Worm (Caenorhabditis elegans) whole organism, L4 larva: ENCODE results near the gene Y73B6BL.27.
A peak's percentile ranks its signal among the peaks of the same experiment; 100 is the strongest.

ENCODE experiments used
- F10B5.3 ChIP-seq: sonication (generic microtip); optimal IDR thresholded peaks from 2 replicates; lab custom pipeline; 2016; ENCODE audit warnings: mild to moderate bottlenecking, missing genetic modification characterization, missing compliant biosample characterization
- F26F4.8 ChIP-seq: fragments of 200-800 bp; sonication (Bioruptor generic); conservative IDR thresholded peaks from 2 replicates; pipeline ENCODE4 v1.3.6; 2022; ENCODE audit warnings: missing genetic modification characterization, missing compliant biosample characterization
- R02D3.7 ChIP-seq: fragments of 150-350 bp; sonication (generic microtip); optimal IDR thresholded peaks from 3 replicates; lab custom pipeline; 2014; ENCODE audit warnings: missing biosample characterization, missing genetic modification characterization
- Y48G9A.11 ChIP-seq: fragments of 200-800 bp; sonication (Bioruptor generic); IDR thresholded peaks from 2 replicates; pipeline ENCODE4 v1.3.6; 2022; ENCODE audit warnings: missing genetic modification reagents, missing genetic modification characterization, missing compliant biosample characterization
- Y5F2A.4 ChIP-seq: fragments of 200-800 bp; sonication (Bioruptor generic); optimal IDR thresholded peaks from 2 replicates; lab custom pipeline; 2018; ENCODE audit warnings: mild to moderate bottlenecking, missing genetic modification characterization, missing compliant biosample characterization
- ZK337.2 ChIP-seq: fragments of 200-800 bp; sonication (Bioruptor generic); IDR thresholded peaks from 2 replicates; pipeline ENCODE4 v1.3.6; 2022; ENCODE audit warnings: missing genetic modification reagents, missing genetic modification characterization, missing compliant biosample characterization
- ZK546.5 ChIP-seq, 2 experiments: sonication (generic microtip); optimal IDR thresholded peaks; 2 replicates each; lab custom pipeline; 2017; ENCODE audit warnings: missing biosample characterization in 2 of 2, missing genetic modification characterization in 2 of 2
- aha-1 ChIP-seq: fragments of 150-350 bp; peaks from one replicate; lab custom pipeline; 2014; ENCODE audit warnings: missing biosample characterization, missing genetic modification characterization
- aly-2 ChIP-seq: sonication (generic microtip); optimal IDR thresholded peaks from 2 replicates; lab custom pipeline; 2018; ENCODE audit warnings: missing biosample characterization, missing genetic modification characterization
- ceh-28 ChIP-seq: fragments of 150-350 bp; optimal IDR thresholded peaks from 2 replicates; lab custom pipeline; 2014; ENCODE audit warnings: missing biosample characterization, missing genetic modification reagents, missing genetic modification characterization
- ceh-62 ChIP-seq: sonication (generic microtip); optimal IDR thresholded peaks from 2 replicates; lab custom pipeline; 2017; ENCODE audit warnings: missing biosample characterization, missing genetic modification characterization
- ceh-82 ChIP-seq: sonication (generic microtip); optimal IDR thresholded peaks from 2 replicates; lab custom pipeline; 2017; ENCODE audit warnings: missing biosample characterization, missing genetic modification characterization
- ctbp-1 ChIP-seq: fragments of 200-800 bp; sonication (Bioruptor generic); IDR thresholded peaks from 2 replicates; pipeline ENCODE4 v1.3.6; 2022; ENCODE audit warnings: missing genetic modification reagents, missing genetic modification characterization, missing compliant biosample characterization
- daf-16 ChIP-seq, 3 experiments: sonication (generic microtip); optimal IDR thresholded peaks; 2 replicates each; lab custom pipeline; 2016 to 2017; ENCODE audit warnings: missing genetic modification characterization in 3 of 3, missing genetic modification reagents in 3 of 3, mild to moderate bottlenecking in 2 of 3, missing compliant biosample characterization in 2 of 3, missing biosample characterization in 1 of 3, moderate library complexity in 1 of 3
- dmd-6 ChIP-seq: fragments of 200-800 bp; sonication (Bioruptor generic); IDR thresholded peaks from 2 replicates; pipeline ENCODE4 v1.3.6; 2022; ENCODE audit warnings: missing genetic modification reagents, missing genetic modification characterization, missing compliant biosample characterization
- dmd-9 ChIP-seq: fragments of 200-800 bp; sonication (Bioruptor generic); IDR thresholded peaks from 2 replicates; pipeline ENCODE4 v1.3.6; 2022; ENCODE audit warnings: missing genetic modification reagents, missing genetic modification characterization, missing compliant biosample characterization
- duxl-1 ChIP-seq: sonication (generic microtip); optimal IDR thresholded peaks from 2 replicates; lab custom pipeline; 2016; ENCODE audit warnings: mild to moderate bottlenecking, missing genetic modification characterization, moderate library complexity, missing compliant biosample characterization; ENCODE audit not compliant: poor library complexity
- dve-1 ChIP-seq: sonication (generic microtip); optimal IDR thresholded peaks from 2 replicates; lab custom pipeline; 2017; ENCODE audit warnings: antibody characterized with exemption, mild to moderate bottlenecking, missing genetic modification characterization, missing compliant biosample characterization; ENCODE audit not compliant: insufficient read depth
- egl-27 ChIP-seq: sonication (generic microtip); optimal IDR thresholded peaks from 3 replicates; lab custom pipeline; 2017; ENCODE audit warnings: missing biosample characterization, missing genetic modification reagents, missing genetic modification characterization
- egl-43 ChIP-seq: fragments of 200-800 bp; sonication (Bioruptor generic); IDR thresholded peaks from 2 replicates; pipeline ENCODE4 v1.3.6; 2022; ENCODE audit warnings: missing genetic modification reagents, missing genetic modification characterization, missing compliant biosample characterization
- fos-1 ChIP-seq: fragments of 150-350 bp; optimal IDR thresholded peaks from 2 replicates; lab custom pipeline; 2014; ENCODE audit warnings: missing biosample characterization, missing genetic modification characterization
- hlh-30 ChIP-seq: sonication (generic microtip); optimal IDR thresholded peaks from 2 replicates; lab custom pipeline; 2017; ENCODE audit warnings: antibody characterized with exemption, mild to moderate bottlenecking, missing genetic modification characterization, missing compliant biosample characterization; ENCODE audit not compliant: insufficient read depth
- hmg-1.1 ChIP-seq: fragments of 200-800 bp; sonication (Bioruptor generic); IDR thresholded peaks from 2 replicates; pipeline ENCODE4 v1.3.6; 2022; ENCODE audit warnings: missing genetic modification reagents, missing genetic modification characterization, missing compliant biosample characterization
- jun-1 ChIP-seq: fragments of 150-350 bp; optimal IDR thresholded peaks from 2 replicates; lab custom pipeline; 2014; ENCODE audit warnings: missing biosample characterization, missing genetic modification reagents, missing genetic modification characterization
- lim-7 ChIP-seq: fragments of 200-800 bp; sonication (Bioruptor generic); IDR thresholded peaks from 2 replicates; pipeline ENCODE4 v1.3.6; 2022; ENCODE audit warnings: missing genetic modification characterization, missing compliant biosample characterization
- lin-15B ChIP-seq: fragments of 150-350 bp; sonication (generic microtip); optimal IDR thresholded peaks from 3 replicates; lab custom pipeline; 2014; ENCODE audit warnings: missing biosample characterization, missing genetic modification characterization
- lin-29 ChIP-seq: fragments of 200-800 bp; sonication (Bioruptor generic); IDR thresholded peaks from 2 replicates; pipeline ENCODE4 v1.3.6; 2022; ENCODE audit warnings: missing genetic modification reagents, missing genetic modification characterization, missing compliant biosample characterization
- lsy-2 ChIP-seq, 2 experiments: fragments of 150-350 bp in 1 of 2; sonication (generic microtip) in 1 of 2; optimal IDR thresholded peaks; 2 replicates each; lab custom pipeline; 2014 to 2017; ENCODE audit warnings: missing biosample characterization in 2 of 2, missing genetic modification characterization in 2 of 2
- mdl-1 ChIP-seq, 2 experiments: fragments of 150-350 bp in 1 of 2; sonication (generic microtip) in 1 of 2; optimal IDR thresholded peaks; 2 replicates each; lab custom pipeline; 2014 to 2017; ENCODE audit warnings: missing biosample characterization in 2 of 2, missing genetic modification characterization in 2 of 2
- mep-1 ChIP-seq: fragments of 150-350 bp; sonication (generic microtip); optimal IDR thresholded peaks from 3 replicates; lab custom pipeline; 2014; ENCODE audit warnings: missing biosample characterization, missing genetic modification characterization
- nhr-237 ChIP-seq: sonication (generic microtip); optimal IDR thresholded peaks from 2 replicates; lab custom pipeline; 2017; ENCODE audit warnings: missing biosample characterization, missing genetic modification characterization
- nhr-48 ChIP-seq: sonication (generic microtip); optimal IDR thresholded peaks from 2 replicates; lab custom pipeline; 2016; ENCODE audit warnings: mild to moderate bottlenecking, missing genetic modification characterization, missing compliant biosample characterization
- nhr-76 ChIP-seq: fragments of 150-350 bp; optimal IDR thresholded peaks from 2 replicates; lab custom pipeline; 2014; ENCODE audit warnings: missing biosample characterization, missing genetic modification characterization
- php-3 ChIP-seq: fragments of 200-800 bp; sonication (Bioruptor generic); IDR thresholded peaks from 2 replicates; pipeline ENCODE4 v1.3.6; 2022; ENCODE audit warnings: missing genetic modification reagents, missing genetic modification characterization, missing compliant biosample characterization
- pqm-1 ChIP-seq: sonication (generic microtip); optimal IDR thresholded peaks from 2 replicates; lab custom pipeline; 2017; ENCODE audit warnings: missing biosample characterization, missing genetic modification characterization
- rbr-2 ChIP-seq: sonication (generic microtip); optimal IDR thresholded peaks from 2 replicates; lab custom pipeline; 2016; ENCODE audit warnings: missing genotype, missing genetic modification characterization, missing compliant biosample characterization
- skn-1 ChIP-seq: fragments of 150-350 bp; optimal IDR thresholded peaks from 2 replicates; lab custom pipeline; 2014; ENCODE audit warnings: missing biosample characterization, missing genetic modification characterization
- snpc-1.2 ChIP-seq: fragments of 200-800 bp; sonication (Bioruptor generic); IDR thresholded peaks from 2 replicates; pipeline ENCODE4 v1.3.6; 2022; ENCODE audit warnings: missing genetic modification reagents, missing genetic modification characterization, missing compliant biosample characterization
- spr-1 ChIP-seq: sonication (generic microtip); optimal IDR thresholded peaks from 2 replicates; lab custom pipeline; 2016; ENCODE audit warnings: mild to moderate bottlenecking, missing genetic modification characterization, missing compliant biosample characterization
- tag-97 ChIP-seq: fragments of 200-800 bp; sonication (Bioruptor generic); IDR thresholded peaks from 2 replicates; pipeline ENCODE4 v1.3.6; 2022; ENCODE audit warnings: missing genetic modification characterization, missing compliant biosample characterization
- tra-1 ChIP-seq: fragments of 200-800 bp; sonication (Bioruptor generic); IDR thresholded peaks from 2 replicates; pipeline ENCODE4 v1.3.6; 2022; ENCODE audit warnings: missing genetic modification reagents, missing genetic modification characterization, missing compliant biosample characterization
- unc-130 ChIP-seq: sonication (generic microtip); optimal IDR thresholded peaks from 2 replicates; lab custom pipeline; 2016; ENCODE audit warnings: missing genetic modification reagents, missing genetic modification characterization, missing compliant biosample characterization
- unc-62 ChIP-seq, 3 experiments: fragments of 150-350 bp in 1 of 3; sonication (generic microtip); optimal IDR thresholded peaks in 2 of 3; peaks in 1 of 3; 1 replicate in 1 of 3; 2 replicates in 2 of 3; lab custom pipeline; 2014 to 2017; ENCODE audit warnings: missing biosample characterization in 3 of 3, missing genetic modification characterization in 3 of 3, missing genetic modification reagents in 3 of 3, missing genotype in 1 of 3
- vab-7 ChIP-seq: fragments of 200-800 bp; sonication (Bioruptor generic); IDR thresholded peaks from 2 replicates; pipeline ENCODE4 v1.3.6; 2022; ENCODE audit warnings: missing genetic modification reagents, missing genetic modification characterization, missing compliant biosample characterization
- zag-1 ChIP-seq: fragments of 150-350 bp; optimal IDR thresholded peaks from 2 replicates; lab custom pipeline; 2014; ENCODE audit warnings: missing biosample characterization, missing genetic modification characterization
- zip-11 ChIP-seq: fragments of 200-800 bp; sonication (Bioruptor generic); IDR thresholded peaks from 2 replicates; pipeline ENCODE4 v1.3.6; 2022; ENCODE audit warnings: missing genetic modification characterization, missing compliant biosample characterization

Y73B6BL.27 gene

DNA sequence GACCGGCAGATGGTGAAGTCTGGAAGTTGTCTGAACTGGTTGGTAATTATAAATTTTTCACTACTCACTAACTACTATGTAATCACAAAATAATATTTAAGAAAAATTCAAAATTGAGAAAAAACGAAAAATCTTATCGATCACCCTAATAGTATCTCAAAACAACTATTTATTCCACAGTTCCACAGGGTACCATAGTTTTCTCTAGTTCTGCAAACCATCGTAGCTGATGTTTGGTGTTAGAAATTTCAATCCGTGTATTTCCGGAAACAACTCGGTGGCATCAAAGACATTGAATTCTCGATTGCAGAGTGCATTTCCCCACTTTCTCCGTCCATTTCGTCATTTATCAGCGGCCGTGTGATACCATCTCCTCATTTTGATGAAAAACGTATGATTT, 31.4 kb downstream of the Y73B6BL.27 start, which contains the start of gene Y73B6BL.31:
TSS of gene Y73B6BL.31 (plus strand) at position 301 of the 400 bp plus-strand sequence.
- TF ChIP-seq spr-1 (tag; lab: Kevin White, UChicago) (no peak), hmg-1.1 (GFP tag; lab: Robert Waterston, UW) (no peak), lsy-2 (tag; optimal IDR thresholded peaks at IDR 0.05; lab: Kevin White, UChicago) (no peak), vab-7 (no peak), Y5F2A.4 (GFP tag; lab: Kevin White, UChicago) (no peak), Y48G9A.11 (GFP tag; lab: Robert Waterston, UW) (no peak), ctbp-1 (no peak), hlh-30 (tag; lab: Kevin White, UChicago) (no peak), dve-1 (tag; lab: Kevin White, UChicago) (no peak), daf-16 (GFP tag; optimal IDR thresholded peaks at IDR 0.05; lab: Kevin White, UChicago) (no peak), daf-16 (tag; optimal IDR thresholded peaks at IDR 0.05; lab: Kevin White, UChicago) (no peak), unc-62 (GFP tag; optimal IDR thresholded peaks at IDR 0.05 in 1 of 2; lab: Kevin White, UChicago) (no peak), unc-62 (tag; optimal IDR thresholded peaks at IDR 0.05; lab: Kevin White, UChicago) (no peak), dmd-6 (GFP tag; lab: Robert Waterston, UW) (no peak; the same call in 1 of the 2 replicates), jun-1 (tag; lab: Kevin White, UChicago) (no peak)

DNA sequence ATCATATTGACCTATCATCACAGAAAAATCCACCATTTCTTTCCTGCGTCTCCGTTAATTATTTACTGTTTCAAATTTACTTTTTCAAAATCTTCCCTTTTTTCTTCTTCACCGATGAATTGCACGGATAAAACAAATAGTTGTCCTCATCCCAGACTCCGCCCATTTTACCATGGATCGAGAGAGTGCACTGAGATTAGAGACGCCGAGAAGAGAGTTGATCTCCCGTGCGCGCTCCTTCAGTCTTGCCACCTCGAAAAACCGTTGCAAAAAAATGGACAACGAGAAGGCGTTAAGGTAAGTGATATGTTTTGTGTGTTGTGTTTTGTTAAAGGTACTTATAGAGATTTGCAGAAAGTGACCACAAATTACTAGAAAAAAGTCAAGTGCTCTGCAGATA, 35.0 kb downstream of the Y73B6BL.27 start, which contains the start of gene dlc-5:
TSS of gene dlc-5 (plus strand) at position 154 of the 400 bp plus-strand sequence.
- peak; percentile 94 for TF ChIP-seq aha-1 (tag; lab: Kevin White, UChicago)
- TF ChIP-seq ceh-62 (tag; lab: Kevin White, UChicago): no peak
- TF ChIP-seq mdl-1 (tag; optimal IDR thresholded peaks at IDR 0.05; lab: Kevin White, UChicago): no peak
- no peak for TF ChIP-seq F26F4.8 (GFP tag; lab: Robert Waterston, UW)
- TF ChIP-seq tag-97 (GFP tag; lab: Robert Waterston, UW): no peak
- no peak for TF ChIP-seq ZK337.2 (GFP tag; lab: Robert Waterston, UW)
- no peak for TF ChIP-seq fos-1

DNA sequence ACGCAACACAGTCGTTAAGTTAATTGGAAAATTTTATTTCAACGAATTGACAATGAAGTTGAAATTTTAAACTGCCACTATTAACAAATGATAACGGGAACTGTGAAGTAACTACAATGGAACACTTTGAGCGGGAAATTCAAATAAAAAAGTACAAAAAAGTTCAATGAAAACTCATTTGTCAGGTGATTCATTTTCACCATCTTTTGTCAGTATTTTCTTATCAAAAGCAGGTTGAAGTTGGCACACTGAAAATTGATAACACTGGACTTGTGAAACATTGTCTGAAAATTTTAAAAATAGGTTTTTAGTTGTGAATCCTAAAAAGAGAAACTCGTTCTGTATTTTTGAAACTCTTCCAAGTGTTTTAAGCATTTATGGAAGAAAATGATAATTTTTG, 39.6 kb downstream of the Y73B6BL.27 start:
- TF ChIP-seq nhr-48: no peak
- TF ChIP-seq egl-43 (GFP tag; lab: Robert Waterston, UW): no peak
- TF ChIP-seq daf-16 (GFP tag; optimal IDR thresholded peaks at IDR 0.05; lab: Kevin White, UChicago): no peak
- peak; percentile 53 for TF ChIP-seq daf-16 (tag; optimal IDR thresholded peaks at IDR 0.05; lab: Kevin White, UChicago)
- TF ChIP-seq nhr-237 (tag; lab: Kevin White, UChicago): no peak
- no peak for TF ChIP-seq Y5F2A.4 (GFP tag; lab: Kevin White, UChicago)
- no peak for TF ChIP-seq lim-7 (GFP tag; lab: Robert Waterston, UW)
- peak; percentile 48; the same call in 1 of the 2 replicates for TF ChIP-seq php-3 (GFP tag; lab: Robert Waterston, UW)
- no peak for TF ChIP-seq F10B5.3
- TF ChIP-seq zip-11: no peak
- no peak for TF ChIP-seq unc-130 (GFP tag; lab: Kevin White, UChicago)
- TF ChIP-seq snpc-1.2 (GFP tag; lab: Robert Waterston, UW): no peak
- TF ChIP-seq dmd-9 (GFP tag; lab: Robert Waterston, UW): no peak
- peak; percentile 77 for TF ChIP-seq pqm-1 (tag; lab: Kevin White, UChicago)
- no peak for TF ChIP-seq egl-27
- peak; percentile 20; the same call in 1 of the 2 replicates for TF ChIP-seq dmd-6 (GFP tag; lab: Robert Waterston, UW)
- no peak for TF ChIP-seq mdl-1 (tag; optimal IDR thresholded peaks at IDR 0.05; lab: Kevin White, UChicago)
- TF ChIP-seq mep-1 (tag; lab: Kevin White, UChicago): no peak
- TF ChIP-seq ZK546.5 (tag; optimal IDR thresholded peaks at IDR 0.05; lab: Kevin White, UChicago): no peak
- no peak for TF ChIP-seq duxl-1 (tag; lab: Kevin White, UChicago)
- no peak for TF ChIP-seq aly-2 (tag; lab: Kevin White, UChicago)
- TF ChIP-seq zag-1 (tag; lab: Kevin White, UChicago): no peak
- TF ChIP-seq lin-29 (GFP tag; lab: Robert Waterston, UW): no peak
- no peak for TF ChIP-seq jun-1 (tag; lab: Kevin White, UChicago)
- no peak for TF ChIP-seq tra-1 (GFP tag; lab: Robert Waterston, UW)
- no peak for TF ChIP-seq ceh-28 (tag; lab: Kevin White, UChicago)
- TF ChIP-seq nhr-76 (tag; lab: Kevin White, UChicago): no peak
- no peak for TF ChIP-seq rbr-2 (tag; lab: Kevin White, UChicago)
- TF ChIP-seq ceh-82: no peak
- no peak for TF ChIP-seq R02D3.7 (tag; lab: Kevin White, UChicago)
- peak; percentile 65 for TF ChIP-seq dve-1 (tag; lab: Kevin White, UChicago)
- no peak for TF ChIP-seq tag-97 (GFP tag; lab: Robert Waterston, UW)
- TF ChIP-seq lin-15B (tag; lab: Kevin White, UChicago): no peak
- no peak for TF ChIP-seq skn-1 (tag; lab: Kevin White, UChicago)
